Fruit fly (Drosophila melanogaster) whole organism, embryonic: ENCODE measurements around the gene CG43291.
A peak's percentile ranks its signal among the peaks of the same experiment; 100 is the strongest.

Experiments used
- ATbp ChIP-seq: fragments of 200-800 bp; sonication (Bioruptor generic); optimal IDR thresholded peaks from 2 replicates; lab custom pipeline; 2017; ENCODE audit warnings: missing biosample characterization, mild to moderate bottlenecking, missing genetic modification characterization, missing genetic modification reagents
- Aef1 ChIP-seq: fragments of 200-800 bp; sonication (Bioruptor generic); IDR thresholded peaks from 3 replicates; pipeline ENCODE4 v1.3.6; 2022; ENCODE audit warnings: missing biosample characterization, missing genetic modification characterization
- Atf3 ChIP-seq: fragments of 200-800 bp; sonication (Bioruptor generic); optimal IDR thresholded peaks from 3 replicates; lab custom pipeline; 2016; ENCODE audit warnings: missing biosample characterization, missing genetic modification characterization
- Bgb ChIP-seq: fragments of 200-800 bp; sonication (Bioruptor generic); IDR thresholded peaks from 2 replicates; pipeline ENCODE4 v1.3.6; 2022; ENCODE audit warnings: missing biosample characterization, missing genetic modification characterization; ENCODE audit not compliant: partially characterized antibody
- CG10543 ChIP-seq: fragments of 200-800 bp; sonication (Bioruptor generic); optimal IDR thresholded peaks from 3 replicates; lab custom pipeline; 2017; ENCODE audit warnings: missing biosample characterization, mild to moderate bottlenecking, missing genetic modification characterization, moderate library complexity
- CG11247 ChIP-seq: fragments of 200-800 bp; sonication (Bioruptor generic); IDR thresholded peaks from 2 replicates; pipeline ENCODE4 v1.3.6; 2022; ENCODE audit warnings: missing biosample characterization, missing genetic modification characterization
- CG12155 ChIP-seq: fragments of 200-800 bp; sonication (Bioruptor generic); optimal IDR thresholded peaks from 3 replicates; lab custom pipeline; 2016; ENCODE audit warnings: missing biosample characterization, missing genetic modification characterization
- CG12236 ChIP-seq: fragments of 200-800 bp; sonication (Bioruptor generic); optimal IDR thresholded peaks from 2 replicates; lab custom pipeline; 2016; ENCODE audit warnings: missing biosample characterization, missing genetic modification characterization
- CG12391 ChIP-seq: fragments of 200-800 bp; sonication (Bioruptor generic); optimal IDR thresholded peaks from 3 replicates; lab custom pipeline; 2018; ENCODE audit warnings: missing biosample characterization, mild to moderate bottlenecking, missing genetic modification characterization, moderate library complexity
- CG13287 ChIP-seq: fragments of 200-800 bp; sonication (Bioruptor generic); IDR thresholded peaks from 2 replicates; pipeline ENCODE4 v1.3.6; 2022; ENCODE audit warnings: missing biosample characterization, missing genetic modification characterization; ENCODE audit not compliant: partially characterized antibody
- CG13624 ChIP-seq: fragments of 200-800 bp; sonication (Bioruptor generic); optimal IDR thresholded peaks from 2 replicates; lab custom pipeline; 2016; ENCODE audit warnings: missing biosample characterization, missing genetic modification characterization
- CG1603 ChIP-seq: fragments of 200-800 bp; sonication (Bioruptor generic); optimal IDR thresholded peaks from 2 replicates; lab custom pipeline; 2019; ENCODE audit warnings: missing biosample characterization, mild to moderate bottlenecking, missing genetic modification characterization, moderate library complexity
- CG1647 ChIP-seq: fragments of 200-800 bp; sonication (Bioruptor generic); optimal IDR thresholded peaks from 3 replicates; lab custom pipeline; 2016; ENCODE audit warnings: missing biosample characterization, missing genetic modification characterization
- CG17328 ChIP-seq: fragments of 200-800 bp; sonication (Bioruptor generic); IDR thresholded peaks from 2 replicates; pipeline ENCODE4 v1.3.6; 2022; ENCODE audit warnings: missing biosample characterization, missing genetic modification characterization
- CG18476 ChIP-seq: fragments of 200-800 bp; sonication (Bioruptor generic); optimal IDR thresholded peaks from 2 replicates; lab custom pipeline; 2016; ENCODE audit warnings: missing biosample characterization, mild to moderate bottlenecking, missing genetic modification characterization
- CG2889 ChIP-seq: fragments of 200-800 bp; sonication (Bioruptor generic); IDR thresholded peaks from 3 replicates; pipeline ENCODE4 v1.3.6; 2022; ENCODE audit warnings: missing biosample characterization, missing genetic modification characterization
- CG31224 ChIP-seq: fragments of 200-800 bp; sonication (Bioruptor generic); IDR thresholded peaks from 2 replicates; pipeline ENCODE4 v1.3.6; 2022; ENCODE audit warnings: missing biosample characterization, missing genetic modification characterization
- CG31441 ChIP-seq: fragments of 200-800 bp; sonication (Bioruptor generic); IDR thresholded peaks from 2 replicates; pipeline ENCODE4 v1.3.6; 2022; ENCODE audit warnings: missing biosample characterization, missing genetic modification characterization
- CG4730 ChIP-seq: fragments of 200-800 bp; sonication (Bioruptor generic); IDR thresholded peaks from 2 replicates; pipeline ENCODE4 v1.3.6; 2022; ENCODE audit warnings: missing biosample characterization, missing genetic modification characterization
- CG6272 ChIP-seq: fragments of 200-800 bp; sonication (Bioruptor generic); IDR thresholded peaks from 2 replicates; pipeline ENCODE4 v1.3.6; 2022; ENCODE audit warnings: missing biosample characterization, missing genetic modification characterization
- CG7271 ChIP-seq: fragments of 200-800 bp; sonication (Bioruptor generic); optimal IDR thresholded peaks from 2 replicates; lab custom pipeline; 2018; ENCODE audit warnings: missing biosample characterization, mild to moderate bottlenecking, missing genetic modification characterization, moderate library complexity
- CG7963 ChIP-seq: fragments of 200-800 bp; sonication (Bioruptor generic); IDR thresholded peaks from 3 replicates; pipeline ENCODE4 v1.3.6; 2022; ENCODE audit warnings: missing biosample characterization, missing genetic modification characterization; ENCODE audit not compliant: partially characterized antibody
- CG9932 ChIP-seq: fragments of 200-800 bp; sonication (Bioruptor generic); IDR thresholded peaks from 2 replicates; pipeline ENCODE4 v1.3.6; 2022; ENCODE audit warnings: missing biosample characterization, missing genetic modification characterization
- E2f1 ChIP-seq: fragments of 200-800 bp; sonication (Bioruptor generic); IDR thresholded peaks from 2 replicates; pipeline ENCODE4 v1.3.6; 2022; ENCODE audit warnings: missing biosample characterization, missing genetic modification characterization
- Eip74EF ChIP-seq, 2 experiments: fragments of 200-800 bp in 1 of 2; fragments of >200 bp in 1 of 2; sonication (Bioruptor generic) in 1 of 2; optimal IDR thresholded peaks; 2 replicates each; lab custom pipeline; 2017 to 2019; ENCODE audit warnings: missing biosample characterization in 2 of 2, missing genetic modification characterization in 2 of 2, mild to moderate bottlenecking in 1 of 2, moderate library complexity in 1 of 2
- Hmr ChIP-seq: fragments of 200-800 bp; sonication (Bioruptor generic); optimal IDR thresholded peaks from 3 replicates; lab custom pipeline; 2017; ENCODE audit warnings: mild to moderate bottlenecking, missing biosample characterization, missing genetic modification reagents, missing genetic modification characterization
- Lpt ChIP-seq: fragments of >200 bp; optimal IDR thresholded peaks from 2 replicates; lab custom pipeline; 2018; ENCODE audit warnings: missing biosample characterization, missing genetic modification characterization
- Mes4 ChIP-seq: fragments of 200-800 bp; sonication (Bioruptor generic); optimal IDR thresholded peaks from 2 replicates; lab custom pipeline; 2016; ENCODE audit warnings: missing biosample characterization, missing genetic modification characterization
- Rfx ChIP-seq: fragments of 200-800 bp; sonication (Bioruptor generic); IDR thresholded peaks from 2 replicates; pipeline ENCODE4 v1.3.6; 2022; ENCODE audit warnings: missing biosample characterization, missing genetic modification characterization
- Scr ChIP-seq: fragments of 200-800 bp; sonication (Bioruptor generic); IDR thresholded peaks from 2 replicates; pipeline ENCODE4 v1.3.6; 2022; ENCODE audit warnings: missing biosample characterization, missing genetic modification characterization; ENCODE audit not compliant: partially characterized antibody
- bigmax ChIP-seq: fragments of 200-800 bp; sonication (Bioruptor generic); optimal IDR thresholded peaks from 2 replicates; lab custom pipeline; 2018; ENCODE audit warnings: missing biosample characterization, mild to moderate bottlenecking, missing genetic modification characterization
- bowl ChIP-seq: fragments of 200-800 bp; sonication (Bioruptor generic); IDR thresholded peaks from 2 replicates; pipeline ENCODE4 v1.3.6; 2022; ENCODE audit warnings: missing biosample characterization, missing genetic modification characterization
- chn ChIP-seq: fragments of 200-800 bp; sonication (Bioruptor generic); optimal IDR thresholded peaks from 2 replicates; lab custom pipeline; 2016; ENCODE audit warnings: missing biosample characterization, missing genetic modification characterization
- corto ChIP-seq: fragments of 200-800 bp; sonication (Bioruptor generic); optimal IDR thresholded peaks from 2 replicates; lab custom pipeline; 2016; ENCODE audit warnings: missing biosample characterization, mild to moderate bottlenecking, missing genetic modification characterization, moderate library complexity
- disco-r ChIP-seq: fragments of 200-800 bp; sonication (Bioruptor generic); optimal IDR thresholded peaks from 2 replicates; lab custom pipeline; 2016; ENCODE audit warnings: missing biosample characterization, missing genetic modification characterization
- dm ChIP-seq: fragments of 200-800 bp; sonication (Bioruptor generic); optimal IDR thresholded peaks from 3 replicates; lab custom pipeline; 2016; ENCODE audit warnings: missing biosample characterization, missing genetic modification characterization
- dysf ChIP-seq: fragments of 200-800 bp; sonication (Bioruptor generic); IDR thresholded peaks from 3 replicates; pipeline ENCODE4 v1.3.6; 2022; ENCODE audit warnings: missing biosample characterization, missing genetic modification characterization
- eyg ChIP-seq: fragments of 200-800 bp; sonication (Bioruptor generic); optimal IDR thresholded peaks from 3 replicates; lab custom pipeline; 2016; ENCODE audit warnings: missing biosample characterization, missing genetic modification characterization
- ftz-f1 ChIP-seq: fragments of 200-800 bp; sonication (Bioruptor generic); optimal IDR thresholded peaks from 2 replicates; lab custom pipeline; 2016; ENCODE audit warnings: missing biosample characterization, missing genetic modification characterization
- lola ChIP-seq, 3 experiments: fragments of >200 bp in 2 of 3; fragments of 200-800 bp in 1 of 3; sonication (Bioruptor generic) in 1 of 3; optimal IDR thresholded peaks; 2 replicates each; lab custom pipeline; 2017 to 2019; ENCODE audit warnings: missing biosample characterization in 3 of 3, missing genetic modification characterization in 3 of 3, mild to moderate bottlenecking in 1 of 3, moderate library complexity in 1 of 3
- mirr ChIP-seq: fragments of 200-800 bp; sonication (Bioruptor generic); optimal IDR thresholded peaks from 3 replicates; lab custom pipeline; 2018; ENCODE audit warnings: missing biosample characterization, mild to moderate bottlenecking, missing genetic modification characterization
- pan ChIP-seq, 4 experiments: fragments of >200 bp in 3 of 4; fragments of 200-800 bp in 1 of 4; sonication (Bioruptor generic) in 1 of 4; optimal IDR thresholded peaks in 3 of 4; IDR thresholded peaks in 1 of 4; 2 replicates each; pipeline versions ENCODE4 v1.3.6 to Lab custom; 2017 to 2022; ENCODE audit warnings: missing biosample characterization in 2 of 4, missing genetic modification characterization in 2 of 4, mixed read lengths in 1 of 4
- pho ChIP-seq: fragments of 200-800 bp; sonication (Bioruptor generic); optimal IDR thresholded peaks from 2 replicates; lab custom pipeline; 2016; ENCODE audit warnings: missing biosample characterization, missing genetic modification characterization
- prd ChIP-seq, 3 experiments: fragments of >200 bp in 2 of 3; fragments of 200-800 bp in 1 of 3; sonication (Bioruptor generic) in 1 of 3; optimal IDR thresholded peaks in 2 of 3; IDR thresholded peaks in 1 of 3; 2 replicates in 2 of 3; 3 replicates in 1 of 3; pipeline versions ENCODE4 v1.3.6 to Lab custom; 2017 to 2022; ENCODE audit warnings: missing biosample characterization in 1 of 3, missing genetic modification characterization in 1 of 3
- ro ChIP-seq: fragments of 200-800 bp; sonication (Bioruptor generic); IDR thresholded peaks from 2 replicates; pipeline ENCODE4 v1.3.6; 2022; ENCODE audit warnings: missing biosample characterization, missing genetic modification characterization
- sd ChIP-seq: fragments of 200-800 bp; sonication (Bioruptor generic); optimal IDR thresholded peaks from 3 replicates; lab custom pipeline; 2018; ENCODE audit warnings: missing biosample characterization, mild to moderate bottlenecking, missing genetic modification characterization, moderate library complexity
- sr ChIP-seq: fragments of 200-800 bp; sonication (Bioruptor generic); IDR thresholded peaks from 3 replicates; pipeline ENCODE4 v1.3.6; 2022; ENCODE audit warnings: missing biosample characterization, missing genetic modification characterization
- stc ChIP-seq: fragments of 200-800 bp; sonication (Bioruptor generic); IDR thresholded peaks from 2 replicates; pipeline ENCODE4 v1.3.6; 2022; ENCODE audit warnings: missing biosample characterization, missing genetic modification characterization
- stwl ChIP-seq: fragments of 200-800 bp; sonication (Bioruptor generic); optimal IDR thresholded peaks from 3 replicates; lab custom pipeline; 2018; ENCODE audit warnings: missing biosample characterization, mild to moderate bottlenecking, missing genetic modification characterization, moderate library complexity

CG43291 gene

dm6 chr3R:14283754-14284421 lies 39.4 kb upstream of the CG43291 start (continued):
- TF ChIP-seq CG11247 (GFP tag; lab: Robert Waterston, UW) (no peak), CG13624 (GFP tag; lab: Kevin White, UChicago) (peak; percentile 94), bowl (GFP tag; lab: Robert Waterston, UW) (no peak), sd (tag; lab: Kevin White, UChicago) (peak; percentile 97), CG13287 (GFP tag; lab: Robert Waterston, UW) (no peak), bigmax (GFP tag; lab: Kevin White, UChicago) (peak; percentile 69), CG12155 (GFP tag; lab: Kevin White, UChicago) (peak; percentile 97), CG12391 (tag; lab: Kevin White, UChicago) (peak; percentile 99), lola (GFP tag; optimal IDR thresholded peaks at IDR 0.05; lab: Kevin White, UChicago) (peak in 2 of 3 experiments; percentile 48 to 97), eyg (peak; percentile 57), E2f1 (no peak), Lpt (no peak), Scr (GFP tag; lab: Robert Waterston, UW) (no peak), CG12236 (GFP tag; lab: Kevin White, UChicago) (peak; percentile 89), CG9932 (GFP tag; lab: Robert Waterston, UW) (no peak), CG2889 (no peak), CG18476 (GFP tag; lab: Kevin White, UChicago) (peak; percentile 98), stwl (peak; percentile 46), CG4730 (GFP tag; lab: Robert Waterston, UW) (no peak), pho (GFP tag; lab: Kevin White, UChicago) (peak; percentile 96), Bgb (no peak), Hmr (GFP tag; lab: Kevin White, UChicago) (peak; percentile 99), Eip74EF (GFP tag; optimal IDR thresholded peaks at IDR 0.05; lab: Kevin White, UChicago) (peak in 1 of 2 experiments; percentile 99), Atf3 (GFP tag; lab: Kevin White, UChicago) (peak; percentile 92), CG7963 (GFP tag; lab: Robert Waterston, UW) (no peak), CG1647 (GFP tag; lab: Kevin White, UChicago) (peak; percentile 96), pan (optimal IDR thresholded peaks at IDR 0.05; lab: Kevin White, UChicago) (no peak), pan (GFP tag; optimal IDR thresholded peaks at IDR 0.05 in 1 of 2, IDR thresholded peaks at IDR 0.05 in 1 of 2) (no peak), prd (optimal IDR thresholded peaks at IDR 0.05; lab: Kevin White, UChicago) (no peak), prd (GFP tag; IDR thresholded peaks at IDR 0.05; lab: Robert Waterston, UW) (no peak), CG17328 (GFP tag; lab: Robert Waterston, UW) (no peak), sr (GFP tag; lab: Robert Waterston, UW) (no peak), CG31441 (GFP tag; lab: Robert Waterston, UW) (no peak), disco-r (peak; percentile 90), ro (GFP tag; lab: Robert Waterston, UW) (no peak), chn (GFP tag; lab: Kevin White, UChicago) (peak; percentile 96), dm (GFP tag; lab: Kevin White, UChicago) (peak; percentile 88), corto (GFP tag; lab: Kevin White, UChicago) (peak; percentile 93), Aef1 (GFP tag; lab: Robert Waterston, UW) (no peak), mirr (GFP tag; lab: Kevin White, UChicago) (peak; percentile 87), ATbp (peak; percentile 98), Rfx (GFP tag; lab: Robert Waterston, UW) (no peak), CG7271 (peak; percentile 87), ftz-f1 (GFP tag; lab: Kevin White, UChicago) (peak; percentile 49), CG10543 (GFP tag; lab: Kevin White, UChicago) (peak; percentile 92), CG31224 (GFP tag; lab: Robert Waterston, UW) (no peak), CG6272 (GFP tag; lab: Robert Waterston, UW) (peak; percentile 97), Mes4 (peak; percentile 85), CG1603 (peak; percentile 97), stc (GFP tag; lab: Robert Waterston, UW) (no peak), dysf (GFP tag; lab: Robert Waterston, UW) (no peak)
